Fruit fly (Drosophila melanogaster) Kc167 (cell line): ENCODE results near the gene subdued.

Experiments
- Myc ChIP-seq: fragments of >200 bp; optimal IDR thresholded peaks from 2 replicates; lab custom pipeline; 2017; ENCODE audit warnings: missing external identifiers
- Sin3A ChIP-seq: fragments of >200 bp; optimal IDR thresholded peaks from 2 replicates; lab custom pipeline; 2018; ENCODE audit warnings: missing external identifiers
- h ChIP-seq: fragments of >200 bp; optimal IDR thresholded peaks from 3 replicates; lab custom pipeline; 2018; ENCODE audit warnings: missing external identifiers
- insv ChIP-seq: fragments of >200 bp; optimal IDR thresholded peaks from 3 replicates; lab custom pipeline; 2018; ENCODE audit warnings: missing external identifiers
- psq ChIP-seq: fragments of >200 bp; optimal IDR thresholded peaks from 2 replicates; lab custom pipeline; 2017; ENCODE audit warnings: missing external identifiers
- ttk ChIP-seq: sonication (Bioruptor generic); optimal IDR thresholded peaks from 2 replicates; lab custom pipeline; 2017; ENCODE audit warnings: missing external identifiers

The subdued gene

DNA sequence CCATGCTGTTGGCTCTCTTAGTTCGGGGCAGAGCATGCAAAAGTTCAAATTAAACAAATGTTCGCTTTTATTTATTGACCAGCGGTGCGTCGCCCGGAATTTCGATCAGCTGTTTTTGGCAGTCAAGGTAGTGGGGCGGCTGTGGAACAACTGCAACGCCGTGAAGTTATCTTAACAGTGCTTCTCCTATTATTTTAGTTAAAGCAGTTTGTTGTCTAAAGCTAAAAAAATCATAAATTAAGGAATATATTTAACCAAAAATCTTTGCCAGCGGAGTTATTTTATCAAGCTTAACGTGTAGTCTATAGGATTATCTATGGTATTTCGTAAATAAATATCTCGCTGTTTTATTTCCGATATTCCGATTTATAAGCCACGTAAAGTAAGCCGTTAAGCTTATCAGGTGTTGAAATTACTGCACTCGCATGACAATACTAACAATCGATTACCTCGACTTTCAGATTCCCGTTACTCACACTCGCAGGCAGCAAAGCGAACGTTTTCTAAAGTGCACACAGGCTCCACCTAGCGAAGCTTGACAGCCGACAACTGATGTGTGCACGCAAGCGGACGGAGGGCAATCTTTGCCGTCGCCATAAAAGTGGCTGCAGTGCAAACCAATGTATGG lies 5.9 kb upstream of the subdued start, which contains the start of the genes CG6195 and CG31220:
CG6195 (minus strand) TSS at position 122 of the 628 bp plus-strand sequence.
CG31220 (plus strand) TSS at position 199 of the 628 bp plus-strand sequence.
- TF ChIP-seq Sin3A (lab: Kevin White, UChicago) (no peak), insv (lab: Kevin White, UChicago) (no peak), Myc (lab: Kevin White, UChicago) (no peak), psq (lab: Kevin White, UChicago) (no peak), h (lab: Kevin White, UChicago) (no peak), ttk (no peak)

DNA sequence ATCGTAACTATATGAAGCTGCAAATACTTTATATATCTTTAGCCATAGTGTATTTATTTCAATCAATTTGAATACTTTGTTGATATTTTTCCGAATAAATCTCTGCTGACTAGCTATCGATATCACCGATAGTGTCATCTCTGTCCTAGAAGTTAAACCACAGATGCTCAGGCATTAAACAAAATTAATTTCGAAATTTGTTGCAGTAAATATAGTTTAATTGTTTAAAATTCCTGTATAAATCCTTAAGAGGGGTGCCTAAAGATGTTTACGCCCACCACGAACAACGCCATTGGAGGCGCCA lies 2.3 kb upstream of the subdued start, which contains the start of gene Nup58:
Nup58 (plus strand) TSS at position 126 of the 304 bp plus-strand sequence.
- TF ChIP-seq h (lab: Kevin White, UChicago) (no peak), psq (lab: Kevin White, UChicago) (no peak), Sin3A (lab: Kevin White, UChicago) (no peak), ttk (no peak), Myc (lab: Kevin White, UChicago) (no peak), insv (lab: Kevin White, UChicago) (no peak)

DNA sequence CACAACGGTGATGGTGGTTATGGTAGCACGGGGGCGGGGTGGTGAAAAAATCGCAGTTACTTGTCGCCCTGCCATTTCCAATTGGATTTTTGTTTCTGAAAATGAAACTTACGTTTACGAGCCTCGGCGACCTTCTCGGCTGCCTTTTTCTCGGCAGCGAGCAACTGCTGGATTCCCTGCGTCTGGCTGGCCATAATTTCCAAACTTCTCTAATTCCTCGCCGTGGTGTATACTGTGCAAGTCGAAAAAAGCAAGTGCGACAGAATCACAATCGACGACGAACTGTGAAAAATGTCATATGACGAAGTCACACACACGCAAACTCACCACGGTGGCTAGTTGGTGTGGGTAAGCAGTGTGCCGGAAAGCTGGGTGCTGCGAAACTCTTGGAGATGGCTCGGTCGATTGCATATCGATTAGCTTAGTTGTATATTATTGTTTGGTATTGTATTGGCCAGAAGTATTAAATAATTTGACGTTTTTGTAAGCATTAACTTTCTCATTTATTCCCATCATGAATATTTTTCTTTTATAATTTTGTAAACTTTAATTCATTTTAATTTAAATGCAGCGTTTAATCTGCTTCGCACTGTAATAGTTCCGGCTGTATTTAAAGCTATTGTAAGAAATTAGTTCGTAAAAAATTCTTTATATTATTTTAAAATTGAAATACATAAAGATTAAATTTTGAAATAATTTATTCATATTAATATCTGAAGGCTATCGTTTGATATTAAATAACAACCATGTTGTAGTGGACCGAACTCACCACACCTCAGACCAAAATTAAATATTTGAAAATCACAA lies 1.8 kb upstream of the subdued start, which contains the start of gene Vha13:
Vha13 (minus strand) TSS at position 293 of the 807 bp plus-strand sequence.
- TF ChIP-seq Myc (lab: Kevin White, UChicago) (no peak), h (lab: Kevin White, UChicago) (no peak)

DNA sequence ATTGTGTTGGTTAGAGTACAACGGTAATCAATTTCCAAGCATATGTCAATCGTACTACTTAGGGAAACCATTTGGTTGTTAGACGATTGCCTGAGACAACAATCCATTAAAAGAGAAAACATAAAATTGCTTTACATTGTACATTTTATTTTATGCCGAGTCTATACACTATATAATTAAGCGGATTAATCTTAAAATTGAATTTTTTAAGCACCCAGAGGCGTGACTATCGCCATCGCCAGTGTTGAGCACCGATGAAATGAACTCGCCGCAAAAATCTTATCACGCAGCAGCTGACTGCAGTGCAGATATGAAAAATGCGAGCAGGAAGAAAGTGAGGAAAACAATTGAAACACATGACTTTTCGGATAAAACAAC lies 360 bp upstream of the subdued start:
- TF ChIP-seq Myc (lab: Kevin White, UChicago) (no peak), h (lab: Kevin White, UChicago) (no peak), insv (lab: Kevin White, UChicago) (no peak), ttk (no peak), psq (lab: Kevin White, UChicago) (no peak), Sin3A (lab: Kevin White, UChicago) (no peak)

DNA sequence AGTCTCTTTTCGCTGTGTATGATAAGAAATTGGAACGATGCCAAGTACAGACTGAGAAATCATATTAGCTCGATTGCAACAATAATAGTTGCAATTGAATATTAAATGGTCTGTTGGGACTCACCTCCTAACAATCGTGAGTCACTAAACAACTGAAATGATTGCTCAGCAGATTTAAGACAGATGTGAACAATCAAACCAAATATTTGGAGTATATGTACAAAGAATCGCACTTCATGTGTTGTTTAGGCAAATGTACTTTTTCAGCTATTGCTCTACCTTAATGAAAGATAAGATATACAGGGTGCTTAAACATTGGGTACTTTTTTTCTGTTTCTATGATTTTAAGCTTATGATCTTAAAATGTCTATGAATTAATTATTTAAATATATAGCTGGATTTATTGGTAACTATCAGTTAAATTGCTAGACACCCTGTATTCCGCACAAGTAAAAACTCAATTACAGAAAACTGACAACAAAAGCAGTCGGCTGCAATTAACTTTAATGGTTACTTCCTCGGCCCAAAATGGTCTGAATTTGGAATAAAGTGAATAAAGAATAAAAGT lies 940 bp downstream of the subdued start:
- TF ChIP-seq insv (lab: Kevin White, UChicago) (no peak), ttk (no peak)

DNA sequence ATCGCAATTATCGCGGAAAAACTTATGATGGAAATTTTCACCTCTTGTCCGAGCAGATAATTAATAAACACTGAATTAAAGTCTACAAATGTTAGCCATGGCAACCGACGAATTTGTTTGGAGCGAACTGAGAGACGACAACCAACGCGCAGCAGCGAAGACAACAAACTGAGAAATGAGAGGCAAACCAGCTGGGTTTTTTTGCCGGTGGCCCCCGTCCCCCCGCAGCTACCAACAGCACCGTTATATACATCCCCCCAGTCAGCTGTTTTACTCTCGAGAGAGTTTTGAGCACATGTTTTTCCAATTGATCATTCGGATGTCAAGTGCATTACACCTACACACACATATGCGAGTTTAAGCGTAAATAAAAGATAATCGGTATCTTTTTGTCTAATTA lies 1.5 kb downstream of the subdued start:
- no peak for TF ChIP-seq ttk
- TF ChIP-seq insv (lab: Kevin White, UChicago): no peak
- no peak for TF ChIP-seq psq (lab: Kevin White, UChicago)
- no peak for TF ChIP-seq h (lab: Kevin White, UChicago)
- TF ChIP-seq Sin3A (lab: Kevin White, UChicago): no peak
- TF ChIP-seq Myc (lab: Kevin White, UChicago): no peak

DNA sequence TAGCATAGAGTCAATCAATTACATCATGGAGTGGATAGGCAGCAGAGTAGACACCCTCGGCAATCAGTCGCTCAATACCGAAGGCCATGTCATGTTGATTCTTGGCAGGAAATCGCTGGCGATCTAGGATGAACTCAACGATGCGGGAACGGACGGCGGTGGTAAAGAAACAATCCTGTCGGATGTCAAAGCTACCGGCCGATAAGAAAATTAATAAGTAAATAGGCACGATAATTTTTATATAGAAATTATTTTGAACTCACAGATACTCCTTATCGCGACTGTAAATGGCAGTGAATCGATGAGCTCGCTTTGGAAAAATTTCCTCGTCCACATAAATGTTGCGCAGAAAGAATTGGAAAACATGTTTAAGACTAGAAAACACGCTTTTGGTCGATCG lies 4.5 kb downstream of the subdued start:
- TF ChIP-seq h (lab: Kevin White, UChicago) (no peak), ttk (no peak), Myc (lab: Kevin White, UChicago) (no peak), psq (lab: Kevin White, UChicago) (no peak), insv (lab: Kevin White, UChicago) (no peak), Sin3A (lab: Kevin White, UChicago) (no peak)

DNA sequence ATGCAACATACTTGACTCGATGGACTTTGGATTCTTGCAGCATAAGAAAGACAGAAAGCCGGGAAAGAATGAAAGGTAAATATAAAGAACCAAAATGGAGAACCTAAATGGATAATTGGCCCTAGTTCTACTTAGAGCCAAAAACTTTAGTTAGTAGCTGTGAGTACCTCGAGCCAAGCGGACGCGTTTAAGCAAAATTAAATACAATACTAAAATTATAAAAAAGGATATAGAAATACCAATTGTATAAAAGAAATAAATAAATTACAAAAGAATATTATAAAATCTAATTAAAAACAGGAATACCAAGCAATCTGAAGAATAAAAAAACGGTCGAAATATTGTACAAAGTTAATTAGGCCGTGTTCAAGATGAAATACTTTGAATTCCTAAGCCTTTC lies 7.9 kb downstream of the subdued start, which contains the start of gene CG34138:
CG34138 (plus strand) TSS at position 301 of the 400 bp plus-strand sequence.
- TF ChIP-seq ttk (no peak), h (lab: Kevin White, UChicago) (no peak), Myc (lab: Kevin White, UChicago) (no peak), Sin3A (lab: Kevin White, UChicago) (no peak), psq (lab: Kevin White, UChicago) (no peak), insv (lab: Kevin White, UChicago) (no peak)

DNA sequence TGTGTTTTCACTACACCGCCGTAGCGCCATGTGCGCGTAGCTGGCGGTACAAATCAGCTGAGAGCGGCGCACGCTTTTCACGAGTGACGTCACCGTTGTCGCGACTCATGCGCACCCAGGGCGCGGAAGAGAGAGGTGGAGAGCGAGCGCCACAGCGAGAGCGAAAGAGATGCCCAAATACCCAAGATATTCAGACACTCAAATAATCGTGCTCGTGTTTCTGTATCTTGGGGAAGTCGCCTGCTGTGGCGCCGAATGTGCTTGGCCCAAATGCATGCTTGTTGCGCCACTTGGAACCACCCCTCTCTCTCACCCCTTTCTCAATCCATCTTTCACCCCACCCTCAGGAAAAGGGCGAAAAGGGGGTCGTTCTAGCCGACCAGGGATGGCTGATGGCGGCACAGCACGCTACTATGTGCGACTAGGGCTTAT lies 9.8 kb downstream of the subdued start, which contains the start of gene CG6231:
CG6231 (minus strand) TSS at position 34 of the 432 bp plus-strand sequence.
- TF ChIP-seq h (lab: Kevin White, UChicago) (no peak), Myc (lab: Kevin White, UChicago) (no peak), Sin3A (lab: Kevin White, UChicago) (no peak), insv (lab: Kevin White, UChicago) (no peak), psq (lab: Kevin White, UChicago) (no peak), ttk (no peak)

DNA sequence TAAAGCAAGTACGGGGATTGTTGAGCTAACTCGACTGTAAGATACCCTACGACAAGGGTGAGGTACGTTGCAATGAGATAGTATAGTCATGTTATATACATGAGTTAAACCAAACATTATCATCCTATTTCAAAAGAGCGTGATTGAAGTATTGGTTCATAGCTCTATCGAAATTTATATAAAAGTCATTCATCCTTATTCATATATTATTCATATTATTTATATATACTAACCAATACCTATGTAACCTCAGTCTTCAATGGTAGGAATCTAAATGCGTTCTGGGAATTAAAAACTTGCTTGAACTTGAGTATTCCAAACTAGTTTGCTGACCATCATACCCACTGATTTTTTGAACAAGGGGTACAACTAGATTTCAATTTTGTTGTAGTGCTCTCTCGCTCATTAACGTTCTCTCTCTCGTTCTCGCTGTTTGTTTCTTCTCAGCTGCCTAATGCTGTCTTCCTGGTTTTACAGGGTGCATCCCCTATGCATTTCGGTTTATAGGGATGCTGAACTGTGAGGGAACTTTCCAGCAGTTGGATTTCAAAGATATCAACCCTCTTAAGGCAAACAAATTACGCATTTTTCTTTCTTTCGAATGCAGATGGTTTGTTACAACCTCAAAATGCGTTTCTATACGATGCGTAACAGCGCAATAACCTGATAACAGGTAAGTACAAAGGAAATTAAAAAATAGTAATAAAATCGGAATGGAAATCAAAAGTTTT lies 14.6 kb downstream of the subdued start:
- TF ChIP-seq Sin3A (lab: Kevin White, UChicago) (no peak), Myc (lab: Kevin White, UChicago) (no peak), ttk (no peak), psq (lab: Kevin White, UChicago) (no peak), insv (lab: Kevin White, UChicago) (no peak), h (lab: Kevin White, UChicago) (no peak)
